Fruit fly (Drosophila melanogaster) ovary, adult (tissue): ENCODE measurements around the gene Sgs7.
A peak's percentile ranks its signal among the peaks of the same experiment; 100 is the strongest.

Source experiments
- CG17801 ChIP-seq: fragments of 200-800 bp; optimal IDR thresholded peaks from 2 replicates; lab custom pipeline; 2019; ENCODE audit warnings: missing biosample characterization, mild to moderate bottlenecking, missing genetic modification characterization, moderate library complexity; ENCODE audit not compliant: partially characterized antibody

Sgs7 gene

DNA sequence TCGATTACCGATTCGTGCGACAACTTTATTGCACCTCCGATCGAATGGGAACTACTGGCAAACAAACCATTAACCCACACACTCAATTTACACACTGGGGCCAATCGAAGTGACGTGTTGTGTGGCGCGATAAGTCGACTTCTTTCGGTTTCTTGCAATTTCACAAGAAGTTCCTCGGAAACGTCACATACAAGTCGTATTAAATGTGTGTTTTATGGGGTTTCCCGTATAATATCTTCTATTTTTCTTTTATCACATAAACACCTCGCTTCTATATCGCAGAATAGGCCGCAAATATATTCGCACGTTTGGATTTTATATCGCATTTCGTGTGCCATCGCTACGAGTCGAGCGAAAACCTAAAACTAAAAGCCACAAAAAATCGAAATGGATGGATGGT, 20.0 kb downstream of the Sgs7 start:
- TF ChIP-seq CG17801 (GFP tag; lab: Kevin White, UChicago), result no peak

DNA sequence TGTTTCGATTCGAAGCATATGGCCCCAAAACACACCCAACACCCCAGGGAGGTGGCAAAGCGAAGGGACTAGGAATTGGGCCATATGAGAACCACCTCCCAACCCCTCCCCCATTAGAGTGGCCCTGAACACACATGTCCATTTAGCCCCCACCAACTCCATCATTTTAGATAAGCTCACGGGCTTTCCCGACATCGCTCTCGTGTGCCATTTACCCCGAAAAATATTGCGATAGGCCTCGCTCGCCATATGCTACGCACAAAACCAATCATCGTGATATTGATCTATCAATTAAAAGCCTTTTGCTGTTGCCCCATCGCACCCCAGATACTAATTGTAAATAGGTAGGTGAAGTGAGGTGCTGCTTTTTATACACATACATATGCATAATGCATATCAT, 20.7 kb downstream of the Sgs7 start:
- TF ChIP-seq CG17801 (GFP tag; lab: Kevin White, UChicago), result no peak

DNA sequence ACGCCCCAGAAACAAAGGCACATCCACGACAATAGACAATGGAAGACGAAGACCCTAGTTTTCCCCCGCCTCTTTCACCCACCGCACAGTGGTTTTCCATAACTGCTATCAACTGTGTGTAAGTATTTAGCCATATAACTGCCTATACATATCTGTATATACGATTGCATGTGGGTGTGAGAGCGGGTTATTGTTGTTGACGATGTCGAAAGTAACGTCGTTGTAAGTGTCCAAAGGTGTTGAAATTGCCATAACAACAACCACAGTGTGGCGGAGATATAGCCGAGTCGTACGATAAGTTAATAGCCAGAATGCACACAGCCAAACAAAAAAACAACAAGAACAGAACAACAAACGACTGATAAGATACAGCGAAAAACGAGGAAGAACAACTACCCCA, 21.6 kb downstream of the Sgs7 start:
- no peak for TF ChIP-seq CG17801 (GFP tag; lab: Kevin White, UChicago)

DNA sequence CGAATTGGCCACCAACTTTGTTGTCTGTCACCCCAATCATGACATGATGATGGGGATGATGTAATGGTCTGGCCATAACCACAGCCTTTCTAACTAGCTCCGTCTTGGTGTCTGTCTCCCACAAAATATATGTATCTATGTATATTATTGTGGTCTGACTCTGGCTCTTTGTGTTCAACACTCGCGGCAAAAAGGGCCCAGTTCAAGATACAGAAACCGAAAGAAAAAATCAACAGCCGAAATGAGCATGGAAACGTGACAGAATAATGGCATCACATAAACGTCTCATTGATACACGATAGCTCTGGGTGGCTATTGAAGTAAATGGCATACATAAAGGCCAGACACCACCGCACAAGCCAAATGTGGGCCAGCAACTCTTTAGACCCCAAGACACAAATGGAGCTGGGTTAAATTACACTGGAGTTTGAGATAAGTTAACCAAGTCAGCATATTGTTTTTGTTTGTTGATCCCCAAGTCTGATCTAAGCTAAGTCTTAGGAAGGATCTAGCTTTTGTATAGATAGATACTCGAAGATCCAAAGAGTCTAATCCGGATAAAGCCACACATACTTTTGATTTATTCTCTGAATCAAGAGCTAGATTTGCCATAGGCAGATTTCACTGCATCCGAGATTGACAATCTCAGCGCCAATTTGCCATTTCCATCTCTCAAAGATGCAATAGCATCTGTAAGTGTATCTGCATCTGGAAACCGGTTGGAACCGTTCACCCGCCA, 22.5 kb downstream of the Sgs7 start:
- TF ChIP-seq CG17801 (GFP tag; lab: Kevin White, UChicago), result no peak

DNA sequence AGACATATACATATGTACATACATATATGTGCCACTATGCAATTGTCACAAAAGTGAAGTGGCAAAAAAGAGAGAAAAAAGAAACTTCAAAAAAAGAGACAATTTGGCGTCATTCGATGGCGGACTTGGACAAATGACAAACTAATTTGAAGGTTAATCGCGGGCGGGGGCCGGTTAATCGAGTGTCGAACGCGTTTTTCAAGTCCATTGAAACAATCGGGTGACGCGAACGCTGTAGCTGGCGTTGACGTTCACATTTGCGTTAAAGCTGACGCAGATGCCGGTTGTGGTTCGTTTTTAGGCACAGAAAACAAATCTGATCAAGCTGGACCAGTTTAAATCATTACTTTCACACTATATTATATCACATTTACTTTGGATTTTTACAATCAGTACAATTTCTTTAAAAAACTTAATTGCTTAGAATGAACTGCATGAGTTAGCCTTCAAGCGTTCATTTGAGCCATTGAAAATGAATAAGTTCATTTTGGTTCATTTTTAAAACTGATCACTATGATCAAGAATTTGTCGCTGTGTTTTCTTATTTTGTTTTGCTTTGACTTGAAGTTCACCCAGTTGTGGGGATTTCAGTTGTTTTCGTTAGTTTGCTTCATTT, 24.2 kb downstream of the Sgs7 start:
- no peak for TF ChIP-seq CG17801 (GFP tag; lab: Kevin White, UChicago)

DNA sequence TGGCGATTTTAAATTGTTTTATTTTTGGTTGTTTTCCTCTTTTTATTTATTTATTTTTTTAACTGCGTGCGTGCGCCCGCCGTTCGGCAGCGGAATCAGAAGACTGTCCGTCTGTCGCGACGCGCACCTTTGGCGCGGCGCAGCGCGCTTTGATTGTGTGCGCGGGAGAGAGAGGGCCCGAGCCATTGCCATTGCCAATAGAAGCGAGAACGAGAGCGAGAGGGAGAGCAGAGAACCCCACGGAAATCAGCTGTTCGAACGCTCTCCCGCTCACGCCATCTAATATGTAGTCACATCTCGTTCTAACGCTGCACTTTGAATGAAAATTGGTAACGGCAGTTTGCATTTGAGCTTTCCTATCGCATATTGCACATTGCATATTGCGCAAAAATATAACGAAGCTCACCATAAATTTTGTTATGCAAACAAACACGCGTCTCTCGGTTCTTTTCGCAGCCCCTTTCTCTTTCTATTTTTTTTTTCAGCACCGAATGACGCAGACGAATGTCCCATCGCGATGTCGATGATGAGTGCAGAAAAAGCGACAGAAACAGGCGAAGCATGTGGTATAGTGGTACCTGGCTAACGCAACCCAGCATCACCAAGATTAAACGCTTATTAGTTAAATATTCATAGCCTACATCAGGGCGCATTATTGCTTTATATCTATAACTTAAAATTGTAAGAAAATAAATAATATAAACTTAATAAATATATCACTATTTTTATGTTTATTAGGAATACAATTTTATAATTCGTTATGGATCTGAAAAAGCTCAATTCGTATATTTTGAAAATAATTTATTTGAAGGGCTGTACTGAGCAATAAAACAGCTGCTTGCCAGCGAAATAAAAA, 25.0 kb downstream of the Sgs7 start:
- TF ChIP-seq CG17801 (GFP tag; lab: Kevin White, UChicago), result peak; percentile 21

DNA sequence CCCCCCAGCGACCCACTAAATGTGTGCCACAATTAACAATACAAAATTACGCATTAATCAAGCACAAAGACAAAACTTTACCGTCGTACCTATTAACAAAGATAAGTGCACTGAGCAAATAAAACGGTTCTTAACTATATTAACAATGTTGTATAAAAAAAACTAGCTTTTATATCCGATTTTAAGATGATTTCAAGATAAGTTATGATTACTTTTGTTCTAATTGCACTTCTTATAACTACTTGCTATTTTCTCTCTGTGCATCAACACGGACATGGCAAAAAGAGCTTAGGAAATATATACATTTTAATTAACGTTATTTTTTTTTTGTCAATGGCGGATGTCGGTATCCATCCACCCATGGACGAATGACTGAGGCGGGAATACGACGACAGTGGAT, 26.5 kb downstream of the Sgs7 start:
- no peak for TF ChIP-seq CG17801 (GFP tag; lab: Kevin White, UChicago)

DNA sequence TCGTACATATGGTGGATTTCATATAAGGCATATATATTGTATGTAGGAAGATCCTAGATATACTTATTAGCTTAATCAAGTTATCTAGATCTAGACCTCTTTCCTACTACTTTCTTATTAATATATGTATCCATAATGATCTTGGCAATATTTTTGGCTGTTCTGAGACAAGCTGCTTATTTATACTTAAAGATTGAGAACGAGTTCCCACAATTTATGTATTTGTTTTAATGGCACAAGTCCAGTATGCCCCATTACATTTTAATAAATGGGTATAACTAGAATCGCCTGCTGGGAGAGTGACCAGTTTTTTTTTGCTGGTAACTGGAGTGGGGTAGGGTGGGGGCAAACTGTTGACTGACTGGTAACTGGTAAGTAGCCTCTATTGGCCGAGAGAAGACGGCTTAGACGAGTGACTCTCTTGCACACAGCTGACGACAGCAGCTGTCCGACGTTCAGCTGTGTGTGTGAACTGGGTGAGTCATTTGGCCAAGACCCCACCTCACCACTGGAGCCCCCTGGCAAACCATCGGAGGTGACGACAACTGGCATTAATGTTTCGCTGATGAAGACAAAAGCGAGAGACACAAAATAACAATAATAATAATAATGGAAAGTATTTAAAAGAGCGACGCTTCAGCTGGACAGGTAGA, 27.2 kb downstream of the Sgs7 start:
- TF ChIP-seq CG17801 (GFP tag; lab: Kevin White, UChicago), result no peak

DNA sequence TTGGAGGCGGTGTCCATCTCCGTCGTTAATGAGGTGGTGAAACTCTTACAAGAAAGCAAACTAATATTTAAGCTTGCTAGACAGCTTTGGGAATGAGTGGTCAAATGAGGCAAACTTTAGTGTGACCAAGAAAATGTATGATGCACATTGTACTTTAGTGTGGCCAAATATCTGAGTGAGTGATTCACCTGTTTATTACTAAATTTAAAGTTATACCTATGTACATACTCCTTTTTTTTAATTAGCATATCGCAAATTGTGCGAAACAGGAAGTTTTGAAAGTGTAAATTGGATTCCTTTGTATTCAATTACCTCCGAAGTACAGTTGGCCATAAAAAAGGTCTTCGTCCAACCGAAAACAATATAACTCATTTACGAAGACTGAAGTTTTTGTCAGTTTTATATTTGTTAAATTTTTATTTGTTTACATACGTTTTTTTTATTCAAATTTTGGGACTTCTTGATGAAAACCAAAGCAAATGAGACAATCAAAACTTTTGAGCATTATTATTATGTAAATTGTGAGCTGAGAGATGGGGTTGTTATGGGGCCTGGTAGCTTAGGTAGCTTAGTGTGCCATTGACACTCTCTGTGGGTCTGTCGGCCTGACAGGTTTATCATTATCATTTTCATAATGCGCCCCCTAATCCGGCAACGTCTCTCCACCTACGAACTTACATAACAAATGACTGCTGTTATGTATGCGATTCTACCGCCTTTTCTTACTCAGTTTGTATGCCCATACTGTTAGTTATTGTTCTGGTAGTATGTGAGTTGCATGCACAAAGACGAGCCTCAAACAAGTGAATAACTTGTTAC, 30.1 kb downstream of the Sgs7 start:
- TF ChIP-seq CG17801 (GFP tag; lab: Kevin White, UChicago), result no peak

DNA sequence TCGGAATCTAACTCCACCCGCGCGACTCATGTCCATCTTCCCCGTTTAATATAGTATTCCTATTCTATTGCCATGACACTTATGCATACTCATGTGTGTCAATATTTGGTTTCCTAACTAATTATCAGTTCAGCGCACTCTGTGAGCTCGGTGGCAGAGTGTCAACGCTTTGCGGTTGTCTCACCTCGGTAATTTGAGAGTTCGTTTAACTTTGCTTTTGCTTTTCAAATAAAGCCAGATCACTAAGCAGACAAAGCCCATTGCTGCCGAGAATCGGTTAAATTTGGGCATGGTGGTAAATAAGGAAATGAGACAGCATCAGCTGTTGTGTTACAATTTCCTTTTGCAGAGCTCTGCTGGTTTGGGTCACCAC, 30.7 kb downstream of the Sgs7 start:
- no peak for TF ChIP-seq CG17801 (GFP tag; lab: Kevin White, UChicago)

DNA sequence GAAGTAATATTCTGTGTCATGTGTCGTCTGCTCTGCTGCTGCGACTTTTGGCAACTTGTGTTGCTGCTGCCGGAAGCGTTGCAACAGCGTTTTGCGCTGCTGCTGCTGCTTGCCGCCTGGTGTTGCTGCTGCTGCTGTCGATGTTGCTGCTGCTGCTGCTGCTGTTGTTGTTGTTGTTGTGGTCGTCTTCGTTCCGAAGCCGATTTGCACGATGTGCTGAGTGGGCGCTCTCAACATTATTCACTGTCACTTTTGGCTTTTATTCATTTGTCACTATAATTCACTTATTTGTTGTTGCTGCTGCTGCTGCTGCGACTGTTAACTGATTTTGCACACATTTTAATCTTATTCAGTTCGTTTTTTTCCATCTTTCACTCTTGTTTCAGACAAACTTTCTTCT, 32.8 kb downstream of the Sgs7 start:
- TF ChIP-seq CG17801 (GFP tag; lab: Kevin White, UChicago), result no peak

DNA sequence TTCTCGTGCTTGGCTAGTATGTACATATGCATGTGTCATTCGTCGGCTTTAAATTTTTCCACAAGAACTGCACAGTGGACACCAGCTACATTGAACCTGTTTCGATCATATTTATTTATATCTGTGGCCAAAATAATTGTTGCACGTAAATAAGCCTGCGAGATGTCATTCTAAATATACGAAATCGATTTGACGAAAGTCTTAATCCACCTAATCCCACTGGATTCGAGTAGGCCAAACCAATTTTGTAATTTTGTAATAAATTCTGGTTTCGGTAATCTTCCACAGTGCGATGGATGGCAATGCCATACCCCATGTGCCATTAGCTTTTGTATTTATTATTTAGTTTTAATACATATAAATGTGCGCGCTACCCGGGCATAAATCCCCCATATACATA, 33.3 kb downstream of the Sgs7 start:
- no peak for TF ChIP-seq CG17801 (GFP tag; lab: Kevin White, UChicago)

DNA sequence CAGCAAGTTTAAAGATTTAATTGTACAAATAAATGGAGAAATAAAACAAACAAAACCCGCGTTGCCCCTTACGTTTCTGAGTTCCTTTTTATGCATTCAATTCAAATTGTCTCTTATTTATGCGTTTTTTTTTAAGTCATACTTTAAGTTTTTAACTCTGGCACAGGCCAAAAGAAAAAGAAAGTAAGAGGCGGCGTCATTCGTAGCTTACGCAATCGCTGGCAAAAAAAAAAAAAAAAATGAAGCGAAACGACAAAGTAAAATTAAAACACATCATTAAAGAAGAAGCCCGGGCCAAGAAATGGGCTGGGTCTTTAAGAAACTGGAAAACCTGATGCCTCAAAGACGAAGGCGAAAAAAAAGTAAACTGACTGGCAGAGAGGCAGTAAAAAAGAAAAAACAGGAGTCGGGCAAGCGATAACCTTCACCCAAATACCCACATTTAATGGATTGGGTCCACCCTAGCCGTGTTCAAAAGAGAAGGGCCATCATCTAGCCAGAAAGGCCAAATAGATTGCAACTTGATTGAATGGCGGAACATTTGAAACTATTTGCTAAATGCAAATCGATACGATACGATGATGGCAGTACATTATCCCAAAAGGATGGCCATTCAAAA, 34.1 kb downstream of the Sgs7 start:
- no peak for TF ChIP-seq CG17801 (GFP tag; lab: Kevin White, UChicago)
